Worm (Caenorhabditis elegans): ENCODE data around the gene C17G10.13.
"Not testable (repeated sequence)": the region's sequence is repeated elsewhere in the genome, so short reads cannot be mapped to it uniquely, and the experiment has no call there.

Gene C17G10.13

ce11 chrII:5589690-5590089 lies at the start of gene C17G10.13:
Gene C17G10.13, minus strand, starts transcription at chrII:5589790.
- TF ChIP-seq med-1 (GFP tag; optimal IDR thresholded peaks at IDR 0.05; ENCODE audit: insufficient read depth) (no peak), ztf-29 (GFP tag; IDR thresholded peaks at IDR 0.05) (no peak), ztf-23 (GFP tag; IDR thresholded peaks at IDR 0.05) (no peak), T22C8.4 (GFP tag; IDR thresholded peaks at IDR 0.05) (no peak), klf-2 (GFP tag; conservative IDR thresholded peaks at IDR 0.05) (no peak), cog-1 (tag; optimal IDR thresholded peaks at IDR 0.05) (no peak), tab-1 (GFP tag; IDR thresholded peaks at IDR 0.05) (no peak), flt-1 (GFP tag; IDR thresholded peaks at IDR 0.05) (no peak), ref-1 (GFP tag; conservative IDR thresholded peaks at IDR 0.05) (no peak)

- TF ChIP-seq med-1 (GFP tag; optimal IDR thresholded peaks at IDR 0.05; ENCODE audit: insufficient read depth) (no peak), T22C8.4 (GFP tag; IDR thresholded peaks at IDR 0.05) (no peak), ref-1 (GFP tag; conservative IDR thresholded peaks at IDR 0.05) (no peak), tab-1 (GFP tag; IDR thresholded peaks at IDR 0.05) (no peak), klf-2 (GFP tag; conservative IDR thresholded peaks at IDR 0.05) (no peak), ztf-23 (GFP tag; IDR thresholded peaks at IDR 0.05) (no peak), ztf-29 (GFP tag; IDR thresholded peaks at IDR 0.05) (no peak), cog-1 (tag; optimal IDR thresholded peaks at IDR 0.05) (no peak), flt-1 (GFP tag; IDR thresholded peaks at IDR 0.05) (no peak)
Observed at ce11 chrII:5638059-5638458, 48.5 kb upstream of the C17G10.13 start, which contains the start of gene F59E12.3. Gene F59E12.3, plus strand, starts transcription at chrII:5638359.

- TF ChIP-seq klf-2 (GFP tag; conservative IDR thresholded peaks at IDR 0.05), result no peak
- TF ChIP-seq flt-1 (GFP tag; IDR thresholded peaks at IDR 0.05), result no peak
- TF ChIP-seq ref-1 (GFP tag; conservative IDR thresholded peaks at IDR 0.05), result no peak
- no peak for TF ChIP-seq ztf-23 (GFP tag; IDR thresholded peaks at IDR 0.05)
- no peak for TF ChIP-seq cog-1 (tag; optimal IDR thresholded peaks at IDR 0.05)
- no peak for TF ChIP-seq med-1 (GFP tag; optimal IDR thresholded peaks at IDR 0.05; ENCODE audit: insufficient read depth)
- no peak for TF ChIP-seq T22C8.4 (GFP tag; IDR thresholded peaks at IDR 0.05)
- TF ChIP-seq ztf-29 (GFP tag; IDR thresholded peaks at IDR 0.05), result no peak
- TF ChIP-seq tab-1 (GFP tag; IDR thresholded peaks at IDR 0.05), result no peak
Observed at ce11 chrII:5636826-5637225, 47.2 kb upstream of the C17G10.13 start, which contains the start of gene F59E12.8. Gene F59E12.8, minus strand, starts transcription at chrII:5636926.

- TF ChIP-seq ztf-23 (GFP tag; IDR thresholded peaks at IDR 0.05), result no peak
- TF ChIP-seq tab-1 (GFP tag; IDR thresholded peaks at IDR 0.05), result no peak
- TF ChIP-seq flt-1 (GFP tag; IDR thresholded peaks at IDR 0.05), result no peak
- no peak for TF ChIP-seq ref-1 (GFP tag; conservative IDR thresholded peaks at IDR 0.05)
- TF ChIP-seq T22C8.4 (GFP tag; IDR thresholded peaks at IDR 0.05), result no peak
- TF ChIP-seq cog-1 (tag; optimal IDR thresholded peaks at IDR 0.05), result no peak
- TF ChIP-seq klf-2 (GFP tag; conservative IDR thresholded peaks at IDR 0.05), result no peak
- no peak for TF ChIP-seq med-1 (GFP tag; optimal IDR thresholded peaks at IDR 0.05; ENCODE audit: insufficient read depth)
- TF ChIP-seq ztf-29 (GFP tag; IDR thresholded peaks at IDR 0.05), result no peak
Observed at ce11 chrII:5633453-5633852, 43.9 kb upstream of the C17G10.13 start.

ce11 chrII:5630851-5631401 lies 41.3 kb upstream of the C17G10.13 start, which contains the start of the genes F59E12.6 and npl-4.1:
Gene F59E12.6, minus strand, starts transcription at chrII:5630951.
Gene npl-4.1, plus strand, starts transcription at chrII:5631351.
- not testable (repeated sequence) for TF ChIP-seq flt-1 (GFP tag; IDR thresholded peaks at IDR 0.05); med-1 (GFP tag; optimal IDR thresholded peaks at IDR 0.05; ENCODE audit: insufficient read depth); klf-2 (GFP tag; conservative IDR thresholded peaks at IDR 0.05)

- TF ChIP-seq flt-1 (GFP tag; IDR thresholded peaks at IDR 0.05), result no peak
- TF ChIP-seq tab-1 (GFP tag; IDR thresholded peaks at IDR 0.05), result no peak
- no peak for TF ChIP-seq ztf-29 (GFP tag; IDR thresholded peaks at IDR 0.05)
- no peak for TF ChIP-seq ztf-23 (GFP tag; IDR thresholded peaks at IDR 0.05)
Observed at ce11 chrII:5628326-5628818, 38.8 kb upstream of the C17G10.13 start, which contains the start of gene F59E12.15. Gene F59E12.15, minus strand, starts transcription at chrII:5628376.

- TF ChIP-seq tab-1 (GFP tag; IDR thresholded peaks at IDR 0.05); ztf-23 (GFP tag; IDR thresholded peaks at IDR 0.05); ref-1 (GFP tag; conservative IDR thresholded peaks at IDR 0.05): not testable (repeated sequence)
Observed at ce11 chrII:5622383-5622939, 32.9 kb upstream of the C17G10.13 start, which contains the start of the genes eif-3.L and npl-4.2. Gene eif-3.L, minus strand, starts transcription at chrII:5622483. Gene npl-4.2, plus strand, starts transcription at chrII:5622889.

ce11 chrII:5619298-5619697 lies 29.7 kb upstream of the C17G10.13 start, which contains the start of gene dhs-6:
Gene dhs-6, minus strand, starts transcription at chrII:5619319.
- TF ChIP-seq ztf-29 (GFP tag; IDR thresholded peaks at IDR 0.05) (no peak), klf-2 (GFP tag; conservative IDR thresholded peaks at IDR 0.05) (no peak), tab-1 (GFP tag; IDR thresholded peaks at IDR 0.05) (no peak), T22C8.4 (GFP tag; IDR thresholded peaks at IDR 0.05) (no peak), ztf-23 (GFP tag; IDR thresholded peaks at IDR 0.05) (no peak), cog-1 (tag; optimal IDR thresholded peaks at IDR 0.05) (no peak), flt-1 (GFP tag; IDR thresholded peaks at IDR 0.05) (no peak), med-1 (GFP tag; optimal IDR thresholded peaks at IDR 0.05; ENCODE audit: insufficient read depth) (no peak), ref-1 (GFP tag; conservative IDR thresholded peaks at IDR 0.05) (no peak)

ce11 chrII:5607756-5608155 lies 18.2 kb upstream of the C17G10.13 start, which contains the start of gene C17G10.7:
Gene C17G10.7, minus strand, starts transcription at chrII:5607856.
- no peak for TF ChIP-seq med-1 (GFP tag; optimal IDR thresholded peaks at IDR 0.05; ENCODE audit: insufficient read depth)
- no peak for TF ChIP-seq cog-1 (tag; optimal IDR thresholded peaks at IDR 0.05)
- TF ChIP-seq T22C8.4 (GFP tag; IDR thresholded peaks at IDR 0.05), result no peak
- no peak for TF ChIP-seq ztf-29 (GFP tag; IDR thresholded peaks at IDR 0.05)
- TF ChIP-seq ref-1 (GFP tag; conservative IDR thresholded peaks at IDR 0.05), result no peak
- no peak for TF ChIP-seq klf-2 (GFP tag; conservative IDR thresholded peaks at IDR 0.05)
- TF ChIP-seq flt-1 (GFP tag; IDR thresholded peaks at IDR 0.05), result no peak
- TF ChIP-seq tab-1 (GFP tag; IDR thresholded peaks at IDR 0.05), result no peak
- TF ChIP-seq ztf-23 (GFP tag; IDR thresholded peaks at IDR 0.05), result no peak

Measured in whole organism, midembryonic.